Worm (Caenorhabditis elegans) whole organism, late embryonic: Measurements from ENCODE around the gene H12D21.6.
"Not testable (repeated sequence)": the region's sequence is repeated elsewhere in the genome, so short reads cannot be mapped to it uniquely, and the experiment has no call there.

Source experiments
- C38D4.7 ChIP-seq: fragments of 200-800 bp; sonication (Bioruptor generic); optimal IDR thresholded peaks from 2 replicates; lab custom pipeline; 2018; ENCODE audit warnings: mild to moderate bottlenecking, missing genetic modification characterization, moderate library complexity, missing compliant biosample characterization
- K09A11.1 ChIP-seq: sonication (generic microtip); optimal IDR thresholded peaks from 2 replicates; lab custom pipeline; 2017; ENCODE audit warnings: antibody characterized with exemption, mild to moderate bottlenecking, missing genetic modification characterization, missing compliant biosample characterization; ENCODE audit not compliant: insufficient read depth
- Y22D7AL.16 ChIP-seq: sonication (generic microtip); optimal IDR thresholded peaks from 2 replicates; lab custom pipeline; 2016; ENCODE audit warnings: missing genetic modification characterization, missing compliant biosample characterization
- ahr-1 ChIP-seq: sonication (generic microtip); optimal IDR thresholded peaks from 2 replicates; lab custom pipeline; 2016; ENCODE audit warnings: missing genetic modification characterization, missing compliant biosample characterization
- ama-1 ChIP-seq: fragments of 150-350 bp; optimal IDR thresholded peaks from 2 replicates; lab custom pipeline; 2014
- ceh-14 ChIP-seq: sonication (generic microtip); optimal IDR thresholded peaks from 2 replicates; lab custom pipeline; 2016; ENCODE audit warnings: missing genotype, missing genetic modification characterization, missing compliant biosample characterization
- ceh-18 ChIP-seq: sonication (generic microtip); optimal IDR thresholded peaks from 2 replicates; lab custom pipeline; 2016; ENCODE audit warnings: missing genetic modification characterization, missing compliant biosample characterization
- ceh-24 ChIP-seq: sonication (generic microtip); optimal IDR thresholded peaks from 2 replicates; lab custom pipeline; 2016; ENCODE audit warnings: mild to moderate bottlenecking, missing genetic modification characterization, missing compliant biosample characterization
- ceh-31 ChIP-seq: sonication (generic microtip); optimal IDR thresholded peaks from 2 replicates; lab custom pipeline; 2016; ENCODE audit warnings: missing genetic modification characterization, missing compliant biosample characterization
- ceh-34 ChIP-seq: sonication (generic microtip); optimal IDR thresholded peaks from 2 replicates; lab custom pipeline; 2016; ENCODE audit warnings: mild to moderate bottlenecking, missing genetic modification characterization, missing compliant biosample characterization
- ceh-45 ChIP-seq: fragments of 200-800 bp; sonication (Bioruptor generic); IDR thresholded peaks from 2 replicates; pipeline ENCODE4 v1.3.6; 2022; ENCODE audit warnings: missing genetic modification reagents, missing genetic modification characterization, missing compliant biosample characterization
- ceh-48 ChIP-seq: sonication (generic microtip); optimal IDR thresholded peaks from 2 replicates; lab custom pipeline; 2016; ENCODE audit warnings: missing genetic modification characterization, inconsistent platforms, missing compliant biosample characterization
- ceh-6 ChIP-seq: fragments of 200-800 bp; sonication (Bioruptor generic); optimal IDR thresholded peaks from 2 replicates; lab custom pipeline; 2018; ENCODE audit warnings: mild to moderate bottlenecking, missing genetic modification characterization, missing compliant biosample characterization
- ceh-9 ChIP-seq: sonication (generic microtip); optimal IDR thresholded peaks from 2 replicates; lab custom pipeline; 2016; ENCODE audit warnings: mild to moderate bottlenecking, missing genetic modification characterization, inconsistent platforms, missing compliant biosample characterization
- che-1 ChIP-seq: sonication (generic microtip); optimal IDR thresholded peaks from 2 replicates; lab custom pipeline; 2016; ENCODE audit warnings: mild to moderate bottlenecking, missing genetic modification characterization, missing compliant biosample characterization
- elt-2 ChIP-seq: sonication (generic microtip); optimal IDR thresholded peaks from 2 replicates; lab custom pipeline; 2016; ENCODE audit warnings: missing genetic modification reagents, missing genetic modification characterization, missing compliant biosample characterization
- elt-4 ChIP-seq: sonication (generic microtip); optimal IDR thresholded peaks from 2 replicates; lab custom pipeline; 2016; ENCODE audit warnings: missing genetic modification characterization, missing compliant biosample characterization
- eyg-1 ChIP-seq: sonication (generic microtip); optimal IDR thresholded peaks from 2 replicates; lab custom pipeline; 2016; ENCODE audit warnings: missing genotype, missing genetic modification characterization, missing compliant biosample characterization
- fkh-10 ChIP-seq: fragments of 150-350 bp; optimal IDR thresholded peaks from 2 replicates; lab custom pipeline; 2014; ENCODE audit warnings: missing biosample characterization, missing genetic modification reagents, missing genetic modification characterization
- hlh-13 ChIP-seq: fragments of 200-800 bp; sonication (Bioruptor generic); optimal IDR thresholded peaks from 2 replicates; lab custom pipeline; 2018; ENCODE audit warnings: mild to moderate bottlenecking, missing genetic modification characterization, missing compliant biosample characterization
- hlh-15 ChIP-seq: sonication (generic microtip); optimal IDR thresholded peaks from 2 replicates; lab custom pipeline; 2016; ENCODE audit warnings: missing genetic modification characterization, missing compliant biosample characterization
- hlh-30 ChIP-seq: sonication (generic microtip); optimal IDR thresholded peaks from 2 replicates; lab custom pipeline; 2017; ENCODE audit warnings: antibody characterized with exemption, missing genetic modification characterization, missing compliant biosample characterization; ENCODE audit not compliant: insufficient read depth
- lin-11 ChIP-seq: fragments of 200-800 bp; sonication (Bioruptor generic); optimal IDR thresholded peaks from 2 replicates; lab custom pipeline; 2018; ENCODE audit warnings: mild to moderate bottlenecking, missing genetic modification characterization, missing compliant biosample characterization
- madf-2 ChIP-seq: sonication (generic microtip); optimal IDR thresholded peaks from 2 replicates; lab custom pipeline; 2017; ENCODE audit warnings: missing genetic modification characterization, missing compliant biosample characterization
- mec-3 ChIP-seq: sonication (generic microtip); optimal IDR thresholded peaks from 2 replicates; lab custom pipeline; 2016; ENCODE audit warnings: borderline replicate concordance, missing genetic modification characterization, missing compliant biosample characterization
- npax-4 ChIP-seq: sonication (generic microtip); optimal IDR thresholded peaks from 2 replicates; lab custom pipeline; 2016; ENCODE audit warnings: missing genetic modification characterization, missing compliant biosample characterization
- odd-2 ChIP-seq: sonication (generic microtip); optimal IDR thresholded peaks from 2 replicates; lab custom pipeline; 2017; ENCODE audit warnings: antibody characterized with exemption, mild to moderate bottlenecking, missing genetic modification characterization, missing compliant biosample characterization
- pha-4 ChIP-seq: fragments of 150-350 bp; optimal IDR thresholded peaks from 2 replicates; lab custom pipeline; 2018; ENCODE audit warnings: missing biosample characterization, missing genetic modification reagents, missing genetic modification characterization
- pqm-1 ChIP-seq: sonication (generic microtip); optimal IDR thresholded peaks from 2 replicates; lab custom pipeline; 2016; ENCODE audit warnings: missing genetic modification characterization, missing compliant biosample characterization
- pros-1 ChIP-seq: fragments of 150-350 bp; optimal IDR thresholded peaks from 2 replicates; lab custom pipeline; 2014; ENCODE audit warnings: missing biosample characterization, missing genetic modification reagents, missing genetic modification characterization
- ref-2 ChIP-seq: sonication (generic microtip); optimal IDR thresholded peaks from 2 replicates; lab custom pipeline; 2016; ENCODE audit warnings: missing genetic modification characterization, missing compliant biosample characterization
- sox-2 ChIP-seq: fragments of 200-800 bp; sonication (Bioruptor generic); IDR thresholded peaks from 2 replicates; pipeline ENCODE4 v1.3.6; 2022; ENCODE audit warnings: missing genetic modification reagents, missing genetic modification characterization, missing compliant biosample characterization
- syd-9 ChIP-seq: sonication (generic microtip); optimal IDR thresholded peaks from 2 replicates; lab custom pipeline; 2016; ENCODE audit warnings: mild to moderate bottlenecking, missing genetic modification characterization, moderate library complexity, missing compliant biosample characterization
- ttx-3 ChIP-seq: sonication (generic microtip); optimal IDR thresholded peaks from 2 replicates; lab custom pipeline; 2016; ENCODE audit warnings: missing genetic modification reagents, missing genetic modification characterization, missing compliant biosample characterization
- unc-42 ChIP-seq: sonication (generic microtip); optimal IDR thresholded peaks from 2 replicates; lab custom pipeline; 2016; ENCODE audit warnings: missing genotype, missing genetic modification characterization, missing compliant biosample characterization
- unc-55 ChIP-seq: sonication (generic microtip); optimal IDR thresholded peaks from 2 replicates; lab custom pipeline; 2017; ENCODE audit warnings: missing biosample characterization, missing genetic modification reagents, missing genetic modification characterization
- unc-86 ChIP-seq: sonication (generic microtip); optimal IDR thresholded peaks from 2 replicates; lab custom pipeline; 2016; ENCODE audit warnings: missing genetic modification characterization, missing compliant biosample characterization
- zip-5 ChIP-seq: sonication (generic microtip); optimal IDR thresholded peaks from 2 replicates; lab custom pipeline; 2016; ENCODE audit warnings: missing genetic modification characterization, missing compliant biosample characterization

Gene H12D21.6

DNA sequence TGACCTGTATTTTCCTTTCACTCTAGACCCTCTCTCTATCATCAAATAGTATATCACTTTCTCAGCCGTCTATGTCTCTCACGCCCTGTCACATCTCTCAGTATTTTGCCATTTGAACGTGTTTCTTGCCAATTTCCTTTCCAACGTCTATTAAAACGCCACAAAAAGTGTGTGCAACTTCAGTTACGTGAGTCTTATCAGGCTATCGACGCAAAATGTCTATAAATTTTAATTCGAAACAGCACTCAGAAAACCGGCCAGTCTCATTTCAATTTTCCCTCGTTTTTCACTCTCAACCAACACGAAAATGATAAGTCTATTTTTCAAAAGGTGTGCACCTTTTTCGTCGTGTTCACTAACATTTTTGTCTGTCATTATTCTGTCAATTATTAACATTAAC lies 2.1 kb downstream of the H12D21.6 start, which contains the start of gene mpst-3:
TSS of gene mpst-3 (plus strand) at position 91 of the 400 bp plus-strand sequence.
- TF ChIP-seq ceh-18 (tag; lab: Kevin White, UChicago) (no peak), ceh-24 (tag; lab: Kevin White, UChicago) (no peak), elt-2 (tag; lab: Kevin White, UChicago) (no peak), hlh-30 (tag; lab: Kevin White, UChicago) (no peak), ceh-45 (GFP tag; lab: Robert Waterston, UW) (no peak)

DNA sequence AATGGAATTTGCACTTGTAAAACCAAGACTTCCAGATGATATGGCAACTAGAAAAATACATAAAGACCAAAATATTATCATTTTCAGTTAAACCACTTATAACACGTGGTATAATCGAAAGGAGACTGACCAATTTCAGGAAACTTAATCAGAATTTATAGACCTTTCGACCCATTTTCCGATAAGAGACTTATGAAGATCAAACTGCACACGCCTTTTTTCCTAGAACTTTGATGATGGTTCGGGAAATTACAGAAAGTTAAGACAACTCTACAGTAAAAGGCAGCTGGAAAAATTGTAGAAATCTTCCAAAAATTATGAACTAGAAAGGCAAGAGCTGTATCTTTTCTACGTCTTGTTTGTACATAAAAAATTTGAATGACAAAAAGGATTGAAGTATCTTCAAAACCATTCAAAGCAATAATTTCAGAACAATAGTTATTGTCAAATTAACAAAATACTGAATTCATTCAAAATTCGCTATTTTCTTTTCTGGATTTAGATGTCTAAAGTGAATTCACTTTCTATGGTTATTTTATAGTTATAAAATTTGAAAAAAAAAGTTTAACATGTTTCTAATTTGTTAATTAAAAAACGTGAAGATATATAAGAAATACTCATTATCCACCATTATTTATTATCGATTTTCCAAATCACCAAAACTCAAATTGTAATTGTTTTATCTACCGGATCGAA lies 4.1 kb downstream of the H12D21.6 start, which contains the start of the genes mpst-2 and H12D21.5:
TSS of gene mpst-2 (minus strand) at position 101 of the 696 bp plus-strand sequence.
TSS of gene H12D21.5 (plus strand) at position 646 of the 696 bp plus-strand sequence.
- TF ChIP-seq ttx-3 (tag; lab: Kevin White, UChicago) (no peak), hlh-30 (tag; lab: Kevin White, UChicago) (no peak), npax-4 (tag; lab: Kevin White, UChicago) (no peak), unc-86 (tag; lab: Kevin White, UChicago) (no peak), C38D4.7 (GFP tag; lab: Kevin White, UChicago) (no peak), fkh-10 (GFP tag; lab: Kevin White, UChicago) (no peak), ceh-6 (GFP tag; lab: Kevin White, UChicago) (no peak), elt-4 (tag; lab: Kevin White, UChicago) (no peak)

- TF ChIP-seq ceh-31, madf-2, unc-42 (tag; lab: Kevin White, UChicago): not testable (repeated sequence)
- TF ChIP-seq, all 69 proteins: peak for 0; not testable (repeated sequence) for 69
Measured at ce11 chrV:14890782-14891181, 6.8 kb downstream of the H12D21.6 start, which contains the start of gene nspa-2. Gene nspa-2 (plus strand): TSS chrV:14891082.

DNA sequence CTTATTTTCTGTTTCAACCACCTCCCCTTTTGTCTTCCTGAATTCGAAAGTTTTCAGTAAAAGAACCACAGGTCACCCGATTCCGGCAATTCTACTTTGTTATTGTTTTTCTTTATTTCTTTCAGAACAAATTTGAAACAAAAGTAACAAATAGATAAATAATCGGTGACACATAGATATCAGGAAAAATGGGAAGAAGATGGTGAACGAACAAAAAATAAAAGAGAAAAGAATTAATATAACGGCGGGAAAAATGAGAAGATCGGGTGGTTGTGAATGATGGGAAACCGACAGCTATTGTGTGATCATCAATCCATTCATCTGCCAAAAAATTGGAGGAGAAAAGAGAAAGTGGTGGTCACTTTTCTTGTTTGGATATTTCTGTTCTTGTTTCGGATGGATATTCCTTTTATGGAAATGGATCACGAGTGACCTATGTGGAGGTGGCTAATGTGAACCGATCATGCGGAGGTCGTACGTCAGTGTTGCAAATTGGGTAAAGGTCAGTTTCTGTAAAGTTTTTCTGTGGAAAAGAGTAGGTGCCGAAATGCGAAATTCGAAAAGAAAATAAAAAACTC lies 20.3 kb downstream of the H12D21.6 start:
- TF ChIP-seq che-1 (tag; lab: Kevin White, UChicago), result no peak
- no peak for TF ChIP-seq ahr-1 (tag; lab: Kevin White, UChicago)
- no peak for TF ChIP-seq ama-1 (lab: Kevin White, UChicago)
- TF ChIP-seq ttx-3 (tag; lab: Kevin White, UChicago), result no peak

DNA sequence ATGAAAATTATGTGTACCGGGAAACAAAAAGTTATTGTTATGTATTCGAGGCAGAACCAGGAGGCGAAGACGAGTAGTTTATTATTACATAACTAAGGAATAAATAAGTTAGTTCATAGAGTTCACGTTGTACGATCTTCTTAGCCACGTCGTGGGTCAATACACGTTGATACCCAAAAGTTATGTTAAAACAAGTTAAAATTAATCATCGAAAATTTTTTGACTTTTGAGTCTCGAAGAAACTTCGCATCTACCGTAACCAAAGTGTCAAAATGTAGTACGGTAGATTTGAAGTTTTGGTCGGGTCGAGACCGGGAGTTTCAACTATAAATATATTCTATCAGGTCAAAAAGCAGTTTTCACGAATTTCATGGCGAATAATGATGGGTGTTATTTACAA lies 20.9 kb downstream of the H12D21.6 start, which contains the start of gene ZC412.10:
TSS of gene ZC412.10 (minus strand) at position 101 of the 400 bp plus-strand sequence.
- TF ChIP-seq ceh-9 (tag; lab: Kevin White, UChicago); hlh-13; eyg-1 (tag; lab: Kevin White, UChicago): not testable (repeated sequence)

DNA sequence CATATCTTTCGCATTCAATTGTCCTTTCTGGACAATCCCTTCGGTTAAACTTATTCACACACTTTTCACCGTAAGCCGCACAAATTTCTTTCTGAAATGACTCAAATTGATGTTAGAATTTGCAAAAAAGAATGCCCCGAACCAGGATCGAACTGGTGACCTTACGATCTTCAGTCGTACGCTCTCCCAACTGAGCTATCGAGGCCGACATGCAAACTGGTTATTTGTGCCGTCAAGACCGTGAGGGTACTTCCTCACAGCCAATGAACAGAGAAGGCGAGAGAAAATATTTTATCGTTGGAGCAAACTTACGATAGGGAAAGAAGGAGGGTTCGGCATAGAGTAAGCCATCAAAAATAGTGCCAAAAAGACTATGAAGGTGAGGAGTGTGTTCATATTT lies 21.4 kb downstream of the H12D21.6 start:
- TF ChIP-seq syd-9 (tag; lab: Kevin White, UChicago) (no peak), ceh-34 (tag; lab: Kevin White, UChicago) (no peak), pros-1 (tag; lab: Kevin White, UChicago) (no peak), fkh-10 (GFP tag; lab: Kevin White, UChicago) (no peak), ceh-14 (tag; lab: Kevin White, UChicago) (no peak), npax-4 (tag; lab: Kevin White, UChicago) (no peak), che-1 (tag; lab: Kevin White, UChicago) (peak; percentile 13), zip-5 (tag; lab: Kevin White, UChicago) (no peak), unc-55 (GFP tag; lab: Kevin White, UChicago) (no peak), ahr-1 (tag; lab: Kevin White, UChicago) (no peak), unc-86 (tag; lab: Kevin White, UChicago) (no peak), Y22D7AL.16 (no peak), lin-11 (tag; lab: Kevin White, UChicago) (peak; percentile 42), eyg-1 (tag; lab: Kevin White, UChicago) (no peak), pqm-1 (no peak), mec-3 (tag; lab: Kevin White, UChicago) (no peak), hlh-15 (tag; lab: Kevin White, UChicago) (no peak), ceh-48 (tag; lab: Kevin White, UChicago) (no peak), ceh-45 (GFP tag; lab: Robert Waterston, UW) (0 out of 2 replicates have a peak, but pooled peaks have one; percentile 22), K09A11.1 (tag; lab: Kevin White, UChicago) (peak; percentile 15), sox-2 (GFP tag; lab: Robert Waterston, UW) (no peak), pha-4 (tag; lab: Kevin White, UChicago) (no peak), odd-2 (tag; lab: Kevin White, UChicago) (no peak), C38D4.7 (GFP tag; lab: Kevin White, UChicago) (peak; percentile 34), ref-2 (tag; lab: Kevin White, UChicago) (peak; percentile 51)
